Fruit fly (Drosophila melanogaster): ENCODE measurements around the gene Smn.

dm6 chr3L:16602736-16603144 is 21.4 kb upstream of the Smn start, which contains the start of gene Arts:
- TF ChIP-seq Gug (GFP tag; IDR thresholded peaks at IDR 0.05): no peak
- peak; percentile 41 for TF ChIP-seq esn (GFP tag; optimal IDR thresholded peaks at IDR 0.05)
- no peak for TF ChIP-seq CG16779 (tag; optimal IDR thresholded peaks at IDR 0.05)
- TF ChIP-seq fd59A (GFP tag; optimal IDR thresholded peaks at IDR 0.05): no peak
- TF ChIP-seq CG32006 (GFP tag; optimal IDR thresholded peaks at IDR 0.05): peak; percentile 40
- no peak for TF ChIP-seq CG1621 (tag; optimal IDR thresholded peaks at IDR 0.05)
- TF ChIP-seq topi (GFP tag; optimal IDR thresholded peaks at IDR 0.05): peak; percentile 18
- no peak for TF ChIP-seq eg (GFP tag; IDR thresholded peaks at IDR 0.05)
- TF ChIP-seq CG6808 (GFP tag; optimal IDR thresholded peaks at IDR 0.05): peak; percentile 59
- TF ChIP-seq Ets21C (GFP tag; optimal IDR thresholded peaks at IDR 0.05): no peak
- peak; percentile 26 for TF ChIP-seq CG31627 (GFP tag; optimal IDR thresholded peaks at IDR 0.05)
- no peak for TF ChIP-seq CG6854 (GFP tag; optimal IDR thresholded peaks at IDR 0.05)

Data from whole organism, prepupa.